Fruit fly (Drosophila melanogaster): ENCODE measurements around the gene CG14013.

- no peak for TF ChIP-seq EcR (GFP tag; optimal IDR thresholded peaks at IDR 0.05)
- TF ChIP-seq CG17806 (tag; optimal IDR thresholded peaks at IDR 0.05) = no peak
- no peak for TF ChIP-seq D1 (tag; optimal IDR thresholded peaks at IDR 0.05)
- TF ChIP-seq fd96Ca (GFP tag; IDR thresholded peaks at IDR 0.05) = no peak
- no peak for TF ChIP-seq CG34367 (tag; optimal IDR thresholded peaks at IDR 0.05)
- TF ChIP-seq CG9948 (tag; optimal IDR thresholded peaks at IDR 0.05) = no peak
- no peak for TF ChIP-seq CG32121 (GFP tag; IDR thresholded peaks at IDR 0.05)
Observed at dm6 chr2L:5551538-5551937, 2.1 kb downstream of the CG14013 start, which contains the start of gene CG18269.

Measured in whole organism, pupa.